Worm (Caenorhabditis elegans): ENCODE measurements around the gene Y45F10B.59.

DNA sequence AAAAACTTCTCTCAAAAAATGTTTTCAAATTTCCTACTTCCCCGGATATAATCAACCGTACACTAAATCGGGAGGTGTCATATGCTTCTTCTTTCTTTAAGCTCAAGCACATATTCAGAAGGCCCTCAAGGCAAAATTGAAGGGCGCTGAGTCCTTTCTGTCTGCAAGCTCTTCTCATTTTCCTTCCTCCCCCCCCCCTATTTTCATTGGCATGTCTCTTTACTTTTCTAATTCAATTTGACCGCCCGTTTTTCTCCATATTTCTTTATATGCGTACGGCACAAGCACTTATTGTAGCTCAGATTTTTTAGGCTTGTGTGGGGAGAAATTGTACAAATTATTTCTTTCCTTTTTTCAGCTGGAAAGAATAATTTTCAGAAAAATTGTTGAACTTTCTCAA lies 46.9 kb upstream of the Y45F10B.59 start:
- TF ChIP-seq atf-7 (tag; optimal IDR thresholded peaks at IDR 0.05) (no peak), snpc-4 (GFP tag; optimal IDR thresholded peaks at IDR 0.05) (no peak), snpc-4 (tag; optimal IDR thresholded peaks at IDR 0.05) (no peak), attf-6 (GFP tag; IDR thresholded peaks at IDR 0.05) (no peak), madf-6 (GFP tag; IDR thresholded peaks at IDR 0.05) (no peak), hmg-20 (GFP tag; IDR thresholded peaks at IDR 0.05) (no peak), ama-1 (optimal IDR thresholded peaks at IDR 0.05) (no peak), ama-1 (GFP tag; optimal IDR thresholded peaks at IDR 0.05) (no peak), ceh-27 (GFP tag; optimal IDR thresholded peaks at IDR 0.05) (no peak), dpl-1 (GFP tag; optimal IDR thresholded peaks at IDR 0.05) (no peak), snpc-1.3 (tag; optimal IDR thresholded peaks at IDR 0.05; ENCODE audit: insufficient read depth) (no peak), nfya-1 (tag; optimal IDR thresholded peaks at IDR 0.05; ENCODE audit: borderline replicate concordance, insufficient read depth) (no peak), K12H6.12 (tag; optimal IDR thresholded peaks at IDR 0.05) (no peak)
